Fruit fly (Drosophila melanogaster) whole organism, prepupa: Measurements from ENCODE around the gene CG1738.

Source experiments
- CG16779 ChIP-seq: fragments of 200-800 bp; sonication (Bioruptor generic); optimal IDR thresholded peaks from 3 replicates; lab custom pipeline; 2017; ENCODE audit warnings: missing biosample characterization, mild to moderate bottlenecking, missing genetic modification characterization
- CG3919 ChIP-seq: fragments of 200-800 bp; sonication (Bioruptor generic); optimal IDR thresholded peaks from 3 replicates; lab custom pipeline; 2016; ENCODE audit warnings: missing biosample characterization, missing genetic modification characterization
- Gug ChIP-seq: fragments of 200-800 bp; sonication (Bioruptor generic); IDR thresholded peaks from 2 replicates; pipeline ENCODE4 v1.3.6; 2022; ENCODE audit warnings: missing biosample characterization, missing genetic modification characterization
- Hr39 ChIP-seq: fragments of 200-800 bp; sonication (Bioruptor generic); optimal IDR thresholded peaks from 2 replicates; lab custom pipeline; 2016; ENCODE audit warnings: missing biosample characterization, missing genetic modification characterization
- Lpt ChIP-seq: fragments of 200-800 bp; sonication (Bioruptor generic); optimal IDR thresholded peaks from 3 replicates; lab custom pipeline; 2016; ENCODE audit warnings: missing biosample characterization, missing genetic modification characterization
- vri ChIP-seq: fragments of 200-800 bp; sonication (Bioruptor generic); optimal IDR thresholded peaks from 3 replicates; lab custom pipeline; 2016; ENCODE audit warnings: missing biosample characterization, mild to moderate bottlenecking, missing genetic modification characterization

dm6 chrX:11371613-11372012, 22.8 kb downstream of the CG1738 start:
- TF ChIP-seq Gug = no peak
- no peak for TF ChIP-seq CG16779 (tag; lab: Kevin White, UChicago)
- TF ChIP-seq vri (GFP tag; lab: Kevin White, UChicago) = no peak
- no peak for TF ChIP-seq Hr39 (GFP tag; lab: Kevin White, UChicago)
- TF ChIP-seq CG3919 (GFP tag; lab: Kevin White, UChicago) = no peak
- TF ChIP-seq Lpt (GFP tag; lab: Kevin White, UChicago) = no peak
